Fruit fly (Drosophila melanogaster) S2 (cell line): ENCODE results near the gene CG33770.
A peak's percentile ranks its signal among the peaks of the same experiment; 100 is the strongest.

Source experiments
- CG8478 ChIP-seq: fragments of >200 bp; optimal IDR thresholded peaks from 2 replicates; lab custom pipeline; 2018
- CTCF ChIP-seq, 2 experiments: fragments of >200 bp; optimal IDR thresholded peaks; 2 replicates each; lab custom pipeline; 2018

The CG33770 gene

dm6 chr3L:22648372-22648771, at the start of gene CG33770:
CG33770 (plus strand) TSS chr3L:22648672.
- TF ChIP-seq CTCF (optimal IDR thresholded peaks at IDR 0.05; lab: Kevin White, UChicago) (no peak), CG8478 (lab: Kevin White, UChicago) (no peak)

DNA sequence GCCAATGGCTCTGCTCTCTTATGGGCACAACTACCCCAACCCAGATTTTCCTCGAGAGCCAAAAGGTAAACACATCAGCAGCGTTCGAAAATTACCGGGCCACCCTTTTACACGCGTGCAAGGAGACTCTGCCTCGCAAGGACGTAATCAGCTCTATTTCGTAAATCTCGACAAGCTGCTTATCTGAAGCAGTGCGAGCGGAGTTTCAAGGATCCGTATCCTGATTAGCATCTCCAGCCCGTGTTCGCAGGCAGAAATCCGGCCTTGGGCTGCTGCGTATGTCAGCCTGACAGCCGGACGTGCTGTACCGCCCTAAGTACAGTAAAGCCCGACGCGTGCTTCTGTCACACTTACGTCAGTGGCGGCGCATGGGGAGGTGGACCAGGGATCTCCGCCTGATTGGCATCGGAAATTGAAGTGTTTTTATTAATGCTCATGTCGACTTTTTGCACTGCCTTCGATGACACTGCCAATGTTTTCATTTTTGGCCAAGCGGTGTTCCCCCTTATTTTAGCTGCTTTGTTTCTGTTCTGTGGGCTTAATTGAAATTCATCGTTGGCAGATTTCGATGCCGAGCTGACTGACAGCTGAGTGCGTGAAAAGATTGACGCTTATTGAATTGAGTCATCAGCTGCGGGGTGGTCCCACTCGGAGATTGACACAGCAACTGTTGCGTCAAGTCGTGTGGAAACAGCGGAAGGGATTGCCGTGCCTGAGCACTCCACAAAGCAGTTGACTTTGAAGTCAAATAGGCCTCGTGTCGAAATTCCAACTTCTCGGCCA, 42.6 kb upstream of the CG33770 start, which contains the start of gene ND-B14.5AL:
ND-B14.5AL (plus strand) TSS at position 733 of the 783 bp plus-strand sequence.
- TF ChIP-seq CG8478 (lab: Kevin White, UChicago) (no peak), CTCF (optimal IDR thresholded peaks at IDR 0.05; lab: Kevin White, UChicago) (no peak)

DNA sequence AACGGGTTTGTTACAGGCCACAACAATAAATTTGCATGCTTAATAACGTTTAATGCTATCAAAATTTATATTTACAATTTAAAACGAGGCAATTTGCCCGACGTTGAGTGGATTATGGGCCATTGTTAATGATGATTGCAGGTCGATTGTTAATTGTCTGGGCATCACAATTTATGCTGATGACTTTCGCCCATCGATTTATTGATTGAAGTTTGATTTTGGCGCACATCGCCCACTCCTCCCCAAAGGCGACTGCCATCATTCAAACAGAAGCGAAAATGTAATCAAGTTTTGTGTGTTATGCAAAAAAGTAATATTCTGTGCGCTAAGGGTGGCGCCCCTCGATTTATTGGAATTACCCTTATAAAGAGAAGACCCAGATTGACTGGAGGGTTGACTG, 41.4 kb upstream of the CG33770 start:
- TF ChIP-seq CG8478 (lab: Kevin White, UChicago) (no peak), CTCF (optimal IDR thresholded peaks at IDR 0.05; lab: Kevin White, UChicago) (no peak)

dm6 chr3L:22616784-22617183, 31.7 kb upstream of the CG33770 start:
- TF ChIP-seq CG8478 (lab: Kevin White, UChicago) (no peak), CTCF (optimal IDR thresholded peaks at IDR 0.05; lab: Kevin White, UChicago) (peak; percentile 58 to 59)

dm6 chr3L:22634111-22634510, 14.4 kb upstream of the CG33770 start:
- no peak for TF ChIP-seq CG8478 (lab: Kevin White, UChicago)
- peak; percentile 88 to 89 for TF ChIP-seq CTCF (optimal IDR thresholded peaks at IDR 0.05; lab: Kevin White, UChicago)

DNA sequence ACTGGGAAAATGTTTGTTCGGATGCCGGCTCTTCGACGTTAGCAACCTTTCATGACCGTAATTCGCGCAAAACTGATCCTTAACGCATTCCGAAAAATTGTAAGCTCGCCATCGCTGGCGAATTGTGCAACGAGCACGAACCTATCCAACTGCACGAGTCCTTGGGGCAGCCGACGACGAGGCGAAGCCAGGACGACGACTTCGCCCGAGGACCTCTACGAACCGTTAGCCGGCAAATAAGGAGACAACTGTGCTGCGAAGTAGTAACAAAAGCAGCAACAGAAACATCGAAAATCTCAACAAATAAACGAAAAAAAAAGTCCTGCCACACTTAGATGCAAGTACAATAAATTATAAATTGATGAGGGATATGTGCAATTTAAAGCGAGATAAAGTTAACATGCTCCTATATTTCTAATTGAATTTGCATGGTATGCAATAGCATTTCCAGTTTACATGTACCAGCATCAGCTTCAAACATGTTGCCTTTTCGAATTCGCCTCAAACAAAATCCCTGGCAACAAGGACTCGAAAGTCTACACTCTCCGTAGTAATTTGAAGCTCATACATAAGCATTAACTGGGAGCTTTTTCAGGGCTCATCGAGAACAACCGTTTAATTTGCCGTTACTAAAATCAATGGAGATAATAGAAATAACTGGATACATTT, 10.5 kb upstream of the CG33770 start, which contains the start of gene CG14459:
CG14459 (minus strand) TSS at position 51 of the 669 bp plus-strand sequence.
- no peak for TF ChIP-seq CTCF (optimal IDR thresholded peaks at IDR 0.05; lab: Kevin White, UChicago)
- TF ChIP-seq CG8478 (lab: Kevin White, UChicago) = no peak

dm6 chr3L:22642276-22642900, 6.1 kb upstream of the CG33770 start:
- TF ChIP-seq CG8478 (lab: Kevin White, UChicago) = no peak

DNA sequence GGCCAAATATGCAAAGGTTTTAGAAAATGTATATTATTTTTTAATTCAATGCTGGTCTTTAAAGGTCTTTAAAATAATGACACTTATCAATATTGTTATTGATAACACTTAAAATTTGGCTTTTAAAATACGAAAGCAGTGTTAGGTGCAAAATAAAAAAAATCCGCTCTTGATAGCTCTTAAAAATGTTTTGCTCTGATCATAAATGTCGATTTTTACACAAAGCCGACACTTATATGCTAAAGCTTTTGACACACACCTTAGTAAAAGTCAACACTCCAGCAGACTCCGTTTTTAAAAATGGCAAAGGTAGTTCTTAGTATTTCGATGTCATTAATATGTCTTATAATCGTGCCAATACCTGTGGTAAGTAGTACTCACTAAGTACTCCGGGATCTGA, 3.1 kb upstream of the CG33770 start, which contains the start of gene CG33766:
CG33766 (plus strand) TSS at position 301 of the 400 bp plus-strand sequence.
- TF ChIP-seq CTCF (optimal IDR thresholded peaks at IDR 0.05; lab: Kevin White, UChicago) = no peak
- no peak for TF ChIP-seq CG8478 (lab: Kevin White, UChicago)

dm6 chr3L:22646007-22646406, 2.5 kb upstream of the CG33770 start, which contains the start of gene CG33767:
CG33767 (plus strand) TSS chr3L:22646307.
- TF ChIP-seq CTCF (optimal IDR thresholded peaks at IDR 0.05; lab: Kevin White, UChicago) (no peak), CG8478 (lab: Kevin White, UChicago) (no peak)

DNA sequence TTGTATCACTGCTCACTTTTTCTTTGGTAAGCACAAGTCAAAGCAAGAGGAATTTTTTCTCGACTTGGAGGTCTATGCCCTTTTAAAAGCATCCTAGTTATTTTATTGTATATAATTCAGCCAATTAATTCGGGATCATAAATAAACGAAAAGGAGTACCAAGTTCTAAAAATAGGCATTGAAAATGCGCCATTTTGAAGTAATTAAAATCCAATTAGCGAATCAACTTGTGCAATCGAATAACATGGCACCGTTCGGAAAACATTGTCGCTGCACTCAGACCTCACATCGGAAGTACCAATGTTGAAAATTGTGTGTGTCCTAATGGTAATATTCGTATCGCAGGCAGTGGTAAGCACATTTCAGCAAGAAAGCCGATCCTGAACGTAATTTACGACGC, 1.6 kb upstream of the CG33770 start, which contains the start of gene CG33768:
CG33768 (plus strand) TSS at position 301 of the 400 bp plus-strand sequence.
- no peak for TF ChIP-seq CG8478 (lab: Kevin White, UChicago)
- TF ChIP-seq CTCF (optimal IDR thresholded peaks at IDR 0.05; lab: Kevin White, UChicago) = no peak

- TF ChIP-seq CTCF (optimal IDR thresholded peaks at IDR 0.05; lab: Kevin White, UChicago) = no peak
- TF ChIP-seq CG8478 (lab: Kevin White, UChicago) = no peak
Measured at dm6 chr3L:22647627-22648026, 845 bp upstream of the CG33770 start, which contains the start of gene CG33769. CG33769 (plus strand) TSS chr3L:22647927.

dm6 chr3L:22649096-22649495, 624 bp downstream of the CG33770 start, which contains the start of gene CG33771:
CG33771 (plus strand) TSS chr3L:22649396.
- TF ChIP-seq CTCF (optimal IDR thresholded peaks at IDR 0.05; lab: Kevin White, UChicago) = no peak
- no peak for TF ChIP-seq CG8478 (lab: Kevin White, UChicago)

DNA sequence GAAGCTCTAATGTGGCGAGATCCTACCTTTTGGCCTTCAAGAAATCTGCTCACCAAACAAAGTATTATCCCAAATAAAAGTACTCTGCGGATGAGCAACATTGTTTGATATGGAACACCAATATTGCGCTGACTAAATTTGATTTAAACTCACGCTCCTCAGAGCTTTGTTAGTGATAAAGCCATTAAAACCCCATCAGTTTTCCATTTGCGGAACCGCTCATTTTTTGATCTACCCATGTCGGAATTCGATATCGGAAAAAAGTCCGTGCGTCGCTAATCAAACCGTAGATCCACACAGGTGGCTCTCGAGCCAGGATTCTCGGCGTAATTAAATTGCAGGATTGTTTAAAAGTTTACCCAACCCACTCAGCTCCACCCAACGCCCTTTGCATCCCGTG, 4.0 kb downstream of the CG33770 start, which contains the start of gene CG33772:
CG33772 (minus strand) TSS at position 101 of the 400 bp plus-strand sequence.
- TF ChIP-seq CTCF (optimal IDR thresholded peaks at IDR 0.05; lab: Kevin White, UChicago) (no peak), CG8478 (lab: Kevin White, UChicago) (no peak)

- no peak for TF ChIP-seq CG8478 (lab: Kevin White, UChicago)
- TF ChIP-seq CTCF (optimal IDR thresholded peaks at IDR 0.05; lab: Kevin White, UChicago) = no peak
Measured at dm6 chr3L:22665110-22665509, 16.6 kb downstream of the CG33770 start.
